Fruit fly (Drosophila melanogaster) whole organism, embryonic: ENCODE results near the gene Fas1.

Experiments used
- CG14965 ChIP-seq: fragments of 200-800 bp; sonication (Bioruptor generic); optimal IDR thresholded peaks from 2 replicates; lab custom pipeline; 2016; ENCODE audit warnings: missing biosample characterization, missing genetic modification characterization, borderline replicate concordance
- CG2889 ChIP-seq: fragments of 200-800 bp; sonication (Bioruptor generic); IDR thresholded peaks from 3 replicates; pipeline ENCODE4 v1.3.6; 2022; ENCODE audit warnings: missing biosample characterization, missing genetic modification characterization
- CG3407 ChIP-seq: fragments of 200-800 bp; sonication (Bioruptor generic); optimal IDR thresholded peaks from 2 replicates; lab custom pipeline; 2018; ENCODE audit warnings: missing biosample characterization, mild to moderate bottlenecking, missing genetic modification characterization
- CG8944 ChIP-seq: fragments of 200-800 bp; sonication (Bioruptor generic); optimal IDR thresholded peaks from 3 replicates; lab custom pipeline; 2016; ENCODE audit warnings: missing biosample characterization, missing genetic modification characterization
- NC2β ChIP-seq: fragments of 200-800 bp; sonication (Bioruptor generic); optimal IDR thresholded peaks from 2 replicates; lab custom pipeline; 2016; ENCODE audit warnings: missing biosample characterization, missing genetic modification characterization
- YL-1 ChIP-seq: fragments of 200-800 bp; sonication (Bioruptor generic); optimal IDR thresholded peaks from 3 replicates; lab custom pipeline; 2017; ENCODE audit warnings: missing biosample characterization, mild to moderate bottlenecking, missing genetic modification characterization
- jing ChIP-seq: fragments of 200-800 bp; sonication (Bioruptor generic); optimal IDR thresholded peaks from 2 replicates; lab custom pipeline; 2018; ENCODE audit warnings: missing biosample characterization, mild to moderate bottlenecking, missing genetic modification characterization

dm6 chr3R:16620478-16620877 lies 4.6 kb upstream of the Fas1 start, which contains the start of gene CG14893:
- TF ChIP-seq CG2889 (GFP tag; lab: Robert Waterston, UW) (no peak), CG14965 (no peak), CG8944 (GFP tag; lab: Kevin White, UChicago) (no peak), CG3407 (GFP tag; lab: Kevin White, UChicago) (no peak), YL-1 (GFP tag; lab: Kevin White, UChicago) (no peak), NC2β (no peak), jing (GFP tag; lab: Kevin White, UChicago) (no peak)
